Fruit fly (Drosophila melanogaster) whole organism, pupa: ENCODE results near the gene CG2983.

Source experiments
- CG10348 ChIP-seq: fragments of 200-800 bp; sonication (Bioruptor generic); IDR thresholded peaks from 2 replicates; pipeline ENCODE4 v1.3.6; 2022; ENCODE audit warnings: missing biosample characterization, missing genetic modification characterization
- CG12605 ChIP-seq: fragments of 200-800 bp; sonication (Bioruptor generic); IDR thresholded peaks from 2 replicates; pipeline ENCODE4 v1.3.6; 2022; ENCODE audit warnings: missing biosample characterization, missing genetic modification characterization
- CG13204 ChIP-seq: fragments of 200-800 bp; sonication (Bioruptor generic); optimal IDR thresholded peaks from 2 replicates; lab custom pipeline; 2018; ENCODE audit warnings: missing biosample characterization, mild to moderate bottlenecking, missing genetic modification characterization, moderate library complexity
- CG14655 ChIP-seq: fragments of 200-800 bp; sonication (Bioruptor generic); optimal IDR thresholded peaks from 3 replicates; lab custom pipeline; 2017; ENCODE audit warnings: mild to moderate bottlenecking, missing biosample characterization, missing genetic modification reagents, missing genetic modification characterization
- CG15710 ChIP-seq: fragments of 200-800 bp; sonication (Bioruptor generic); optimal IDR thresholded peaks from 2 replicates; lab custom pipeline; 2018; ENCODE audit warnings: missing biosample characterization, mild to moderate bottlenecking, missing genetic modification characterization, moderate library complexity
- CG17806 ChIP-seq: fragments of 200-800 bp; sonication (Bioruptor generic); optimal IDR thresholded peaks from 2 replicates; lab custom pipeline; 2018; ENCODE audit warnings: missing biosample characterization, mild to moderate bottlenecking, missing genetic modification characterization, moderate library complexity
- CG32121 ChIP-seq: fragments of 200-800 bp; sonication (Bioruptor generic); IDR thresholded peaks from 2 replicates; pipeline ENCODE4 v1.3.6; 2022; ENCODE audit warnings: missing biosample characterization, missing genetic modification characterization
- CG34367 ChIP-seq: fragments of 200-800 bp; sonication (Bioruptor generic); optimal IDR thresholded peaks from 2 replicates; lab custom pipeline; 2018; ENCODE audit warnings: missing biosample characterization, mild to moderate bottlenecking, missing genetic modification characterization
- CG4496 ChIP-seq: fragments of 200-800 bp; sonication (Bioruptor generic); IDR thresholded peaks from 3 replicates; pipeline ENCODE4 v1.3.6; 2022; ENCODE audit warnings: missing biosample characterization, missing genetic modification characterization
- CG8301 ChIP-seq: fragments of 200-800 bp; sonication (Bioruptor generic); optimal IDR thresholded peaks from 2 replicates; lab custom pipeline; 2018; ENCODE audit warnings: missing biosample characterization, mild to moderate bottlenecking, missing genetic modification characterization
- CG9948 ChIP-seq: fragments of 200-800 bp; sonication (Bioruptor generic); optimal IDR thresholded peaks from 2 replicates; lab custom pipeline; 2018; ENCODE audit warnings: missing biosample characterization, mild to moderate bottlenecking, missing genetic modification characterization, moderate library complexity
- EcR ChIP-seq: fragments of 200-800 bp; sonication (Bioruptor generic); optimal IDR thresholded peaks from 3 replicates; lab custom pipeline; 2019; ENCODE audit warnings: missing biosample characterization, missing genetic modification characterization, mild to moderate bottlenecking, moderate library complexity, missing genetic modification reagents
- Pif1A ChIP-seq: fragments of 200-800 bp; sonication (Bioruptor generic); optimal IDR thresholded peaks from 3 replicates; lab custom pipeline; 2016; ENCODE audit warnings: missing biosample characterization, missing genetic modification characterization

DNA sequence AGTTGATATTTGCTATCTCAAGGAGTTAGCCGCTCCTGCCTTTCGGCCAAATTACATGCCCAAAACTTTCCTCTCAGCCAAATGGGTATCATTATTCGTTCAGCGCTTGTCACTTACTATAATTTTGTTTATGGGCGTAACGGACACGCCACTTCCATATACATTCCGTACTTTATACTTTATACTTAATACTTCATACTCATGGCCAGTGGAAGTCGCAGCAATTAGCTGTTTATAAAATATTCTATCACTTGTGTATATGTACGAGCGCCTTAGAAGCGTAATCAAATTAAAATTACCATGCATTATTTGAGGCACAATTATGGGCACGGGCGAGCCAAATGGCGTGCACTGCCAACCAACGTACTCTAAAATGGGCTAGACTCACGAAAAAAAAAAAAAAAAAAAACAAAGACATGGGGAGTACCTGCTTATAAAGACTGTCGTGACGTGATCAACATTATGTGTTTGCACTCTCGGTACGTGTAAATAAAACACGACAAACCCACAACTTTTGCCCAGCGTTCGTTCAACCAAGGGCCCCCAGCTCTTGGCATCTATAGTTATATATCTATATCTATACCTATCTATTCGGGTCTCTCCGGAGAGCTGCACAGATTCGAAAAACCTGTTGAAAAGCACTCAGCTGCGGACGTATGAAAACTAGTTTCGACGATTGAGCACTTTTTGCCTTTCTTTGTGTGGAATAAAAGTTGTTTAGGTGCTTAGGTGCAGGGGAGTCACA lies 13.9 kb downstream of the CG2983 start:
- TF ChIP-seq CG13204 (no peak), CG32121 (0 out of 2 replicates have a peak, but pooled peaks have one; percentile 31), CG4496 (GFP tag; lab: Robert Waterston, UW) (no peak), CG14655 (GFP tag; lab: Kevin White, UChicago) (no peak), CG8301 (no peak), CG15710 (tag; lab: Kevin White, UChicago) (no peak), EcR (GFP tag; lab: Kevin White, UChicago) (peak; percentile 92), CG17806 (tag; lab: Kevin White, UChicago) (no peak), CG12605 (GFP tag; lab: Robert Waterston, UW) (no peak), CG34367 (no peak), Pif1A (GFP tag; lab: Kevin White, UChicago) (no peak), CG9948 (tag; lab: Kevin White, UChicago) (no peak), CG10348 (GFP tag; lab: Robert Waterston, UW) (no peak)
